Worm (Caenorhabditis elegans): ENCODE data around the gene sri-6.

DNA sequence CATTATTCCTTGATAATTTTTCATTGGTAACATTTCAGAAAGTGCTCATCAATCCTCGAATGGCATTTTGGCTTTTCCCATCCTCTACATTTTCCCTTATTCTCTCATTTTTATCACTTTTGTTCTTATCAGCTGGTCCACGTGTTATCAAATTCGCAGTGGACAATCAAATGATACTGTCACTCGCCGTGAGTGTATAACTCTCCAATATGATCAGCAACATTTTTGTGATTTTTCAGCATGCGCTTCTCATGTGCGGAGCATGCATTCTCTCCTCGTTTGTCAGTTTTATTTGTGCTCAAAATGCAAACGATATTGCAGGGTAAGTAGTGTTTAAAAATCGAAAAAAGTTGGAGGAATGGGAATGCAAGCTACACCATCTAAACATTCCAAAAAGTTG, 27.1 kb downstream of the sri-6 start:
- TF ChIP-seq lin-13 (GFP tag; optimal IDR thresholded peaks at IDR 0.05) (no peak), elt-1 (tag; optimal IDR thresholded peaks at IDR 0.05) (no peak), snpc-4 (tag; optimal IDR thresholded peaks at IDR 0.05) (no peak), lin-39 (tag; optimal IDR thresholded peaks at IDR 0.05) (no peak), nhr-237 (tag; optimal IDR thresholded peaks at IDR 0.05) (no peak), unc-55 (GFP tag; optimal IDR thresholded peaks at IDR 0.05) (no peak), unc-39 (tag; optimal IDR thresholded peaks at IDR 0.05) (no peak), mdl-1 (tag; optimal IDR thresholded peaks at IDR 0.05) (no peak), R02D3.7 (tag; optimal IDR thresholded peaks at IDR 0.05) (no peak), nhr-25 (tag; optimal IDR thresholded peaks at IDR 0.05) (no peak), zag-1 (tag; optimal IDR thresholded peaks at IDR 0.05) (no peak), unc-62 (GFP tag; optimal IDR thresholded peaks at IDR 0.05) (no peak), ama-1 (optimal IDR thresholded peaks at IDR 0.05) (no peak)
